Worm (Caenorhabditis elegans) whole organism, L3 larva: Measurements from ENCODE around the gene clec-45.

Source experiments
- R02D3.7 ChIP-seq: fragments of 150-350 bp; optimal IDR thresholded peaks from 2 replicates; lab custom pipeline; 2014; ENCODE audit warnings: missing biosample characterization, missing genetic modification characterization
- ZK546.5 ChIP-seq: sonication (generic microtip); optimal IDR thresholded peaks from 2 replicates; lab custom pipeline; 2017; ENCODE audit warnings: missing biosample characterization, missing genetic modification characterization
- aly-2 ChIP-seq: fragments of 150-350 bp; optimal IDR thresholded peaks from 2 replicates; lab custom pipeline; 2014; ENCODE audit warnings: missing biosample characterization, missing genetic modification characterization
- ama-1 ChIP-seq: fragments of 150-350 bp; optimal IDR thresholded peaks from 2 replicates; lab custom pipeline; 2018
- ceh-28 ChIP-seq: fragments of 150-350 bp; optimal IDR thresholded peaks from 2 replicates; lab custom pipeline; 2014; ENCODE audit warnings: missing biosample characterization, missing genetic modification reagents, missing genetic modification characterization
- ceh-82 ChIP-seq: fragments of 150-350 bp; optimal IDR thresholded peaks from 2 replicates; lab custom pipeline; 2014; ENCODE audit warnings: missing biosample characterization, missing genetic modification characterization
- ceh-9 ChIP-seq: sonication (generic microtip); optimal IDR thresholded peaks from 2 replicates; lab custom pipeline; 2018; ENCODE audit warnings: missing biosample characterization, missing genetic modification characterization
- daf-12 ChIP-seq: fragments of 150-350 bp; optimal IDR thresholded peaks from 2 replicates; lab custom pipeline; 2014; ENCODE audit warnings: missing biosample characterization, missing genetic modification reagents, missing genetic modification characterization
- elt-2 ChIP-seq: sonication (generic microtip); optimal IDR thresholded peaks from 2 replicates; lab custom pipeline; 2016; ENCODE audit warnings: missing genetic modification reagents, mild to moderate bottlenecking, missing genetic modification characterization, missing compliant biosample characterization
- elt-3 ChIP-seq, 3 experiments: fragments of 150-350 bp in 1 of 3; sonication (generic microtip) in 2 of 3; optimal IDR thresholded peaks; 2 replicates in 2 of 3; 4 replicates in 1 of 3; lab custom pipeline; 2014 to 2017; ENCODE audit warnings: missing biosample characterization in 3 of 3, missing genetic modification characterization in 3 of 3
- eor-1 ChIP-seq, 2 experiments: fragments of 150-350 bp; optimal IDR thresholded peaks; 2 replicates each; lab custom pipeline; 2014 to 2018; ENCODE audit warnings: missing biosample characterization in 2 of 2, missing genetic modification characterization in 2 of 2
- fkh-10 ChIP-seq: sonication (generic microtip); optimal IDR thresholded peaks from 2 replicates; lab custom pipeline; 2017; ENCODE audit warnings: missing biosample characterization, missing genetic modification reagents, missing genetic modification characterization
- fkh-2 ChIP-seq: fragments of 150-350 bp; optimal IDR thresholded peaks from 2 replicates; lab custom pipeline; 2014; ENCODE audit warnings: missing biosample characterization, missing genetic modification reagents, missing genetic modification characterization
- fos-1 ChIP-seq: fragments of 150-350 bp; optimal IDR thresholded peaks from 2 replicates; lab custom pipeline; 2014; ENCODE audit warnings: missing biosample characterization, missing genetic modification characterization
- hmg-11 ChIP-seq: sonication (generic microtip); optimal IDR thresholded peaks from 2 replicates; lab custom pipeline; 2016; ENCODE audit warnings: missing genetic modification characterization, missing compliant biosample characterization
- mml-1 ChIP-seq: fragments of 150-350 bp; sonication (generic microtip); optimal IDR thresholded peaks from 3 replicates; lab custom pipeline; 2014; ENCODE audit warnings: missing biosample characterization, missing genetic modification characterization
- nfya-1 ChIP-seq: sonication (generic microtip); optimal IDR thresholded peaks from 2 replicates; lab custom pipeline; 2017; ENCODE audit warnings: missing genetic modification characterization, mild to moderate bottlenecking, missing compliant biosample characterization, antibody characterized with exemption, moderate library complexity; ENCODE audit not compliant: insufficient read depth
- nhr-11 ChIP-seq: fragments of 150-350 bp; optimal IDR thresholded peaks from 2 replicates; lab custom pipeline; 2014; ENCODE audit warnings: missing biosample characterization, missing genetic modification characterization
- nhr-12 ChIP-seq: fragments of 150-350 bp; optimal IDR thresholded peaks from 2 replicates; lab custom pipeline; 2014; ENCODE audit warnings: missing biosample characterization, missing genetic modification characterization
- nhr-23 ChIP-seq: fragments of 150-350 bp; optimal IDR thresholded peaks from 2 replicates; lab custom pipeline; 2014; ENCODE audit warnings: missing biosample characterization, missing genetic modification reagents, missing genetic modification characterization
- nhr-237 ChIP-seq: fragments of 150-350 bp; optimal IDR thresholded peaks from 2 replicates; lab custom pipeline; 2014; ENCODE audit warnings: missing biosample characterization, missing genetic modification characterization
- nhr-25 ChIP-seq: sonication (generic microtip); optimal IDR thresholded peaks from 2 replicates; lab custom pipeline; 2017; ENCODE audit warnings: missing biosample characterization, missing genetic modification characterization
- nhr-28 ChIP-seq: fragments of 150-350 bp; optimal IDR thresholded peaks from 2 replicates; lab custom pipeline; 2014; ENCODE audit warnings: missing biosample characterization, missing genetic modification characterization
- nhr-43 ChIP-seq: sonication (generic microtip); optimal IDR thresholded peaks from 2 replicates; lab custom pipeline; 2016; ENCODE audit warnings: mild to moderate bottlenecking, missing genetic modification characterization, missing compliant biosample characterization; ENCODE audit not compliant: poor library complexity, severe bottlenecking
- nhr-67 ChIP-seq: fragments of 150-350 bp; optimal IDR thresholded peaks from 2 replicates; lab custom pipeline; 2014; ENCODE audit warnings: missing biosample characterization, missing genetic modification characterization
- nhr-76 ChIP-seq: fragments of 150-350 bp; sonication (generic microtip); optimal IDR thresholded peaks from 5 replicates; lab custom pipeline; 2014; ENCODE audit warnings: missing biosample characterization, missing genetic modification characterization
- nhr-77 ChIP-seq: fragments of 150-350 bp; optimal IDR thresholded peaks from 2 replicates; lab custom pipeline; 2014; ENCODE audit warnings: missing biosample characterization, missing genetic modification characterization
- pha-4 ChIP-seq: fragments of 150-350 bp; optimal IDR thresholded peaks from 2 replicates; lab custom pipeline; 2014; ENCODE audit warnings: missing biosample characterization, missing genetic modification reagents, missing genetic modification characterization
- pqm-1 ChIP-seq: fragments of 150-350 bp; optimal IDR thresholded peaks from 2 replicates; lab custom pipeline; 2017; ENCODE audit warnings: missing biosample characterization, missing genetic modification characterization, inconsistent platforms
- sea-2 ChIP-seq: fragments of 150-350 bp; sonication (generic microtip); optimal IDR thresholded peaks from 4 replicates; lab custom pipeline; 2014; ENCODE audit warnings: missing biosample characterization, missing genetic modification reagents, missing genetic modification characterization
- snpc-4 ChIP-seq: fragments of 150-350 bp; optimal IDR thresholded peaks from 2 replicates; lab custom pipeline; 2014; ENCODE audit warnings: missing biosample characterization, missing genetic modification characterization
- tbx-2 ChIP-seq: sonication (generic microtip); optimal IDR thresholded peaks from 2 replicates; lab custom pipeline; 2016; ENCODE audit warnings: mild to moderate bottlenecking, missing genetic modification characterization, missing compliant biosample characterization
- zag-1 ChIP-seq: fragments of 150-350 bp; optimal IDR thresholded peaks from 2 replicates; lab custom pipeline; 2014; ENCODE audit warnings: missing biosample characterization, missing genetic modification characterization
- ztf-11 ChIP-seq: fragments of 150-350 bp; optimal IDR thresholded peaks from 2 replicates; lab custom pipeline; 2014; ENCODE audit warnings: missing biosample characterization, missing genetic modification characterization

clec-45 gene

DNA sequence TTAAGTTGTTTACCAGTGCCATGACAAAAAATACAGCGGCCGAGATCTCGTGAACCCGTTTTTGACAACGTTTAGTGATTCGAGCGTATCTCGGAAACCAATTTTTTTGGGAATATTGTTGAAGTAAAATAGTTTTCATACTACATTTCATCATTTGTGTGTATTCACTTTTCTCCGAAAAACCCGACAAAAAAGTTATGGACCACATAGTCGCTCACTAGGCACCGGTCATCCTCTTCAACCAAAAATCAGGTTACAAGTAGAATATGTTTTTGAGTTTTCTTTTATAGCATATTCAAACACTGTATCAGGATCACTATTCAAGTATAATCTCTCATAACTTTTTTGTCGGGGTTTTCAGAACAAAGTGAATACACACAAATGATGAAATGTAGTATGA lies 3.8 kb downstream of the clec-45 start:
- TF ChIP-seq fkh-10 (GFP tag; lab: Kevin White, UChicago) (no peak), nfya-1 (tag; lab: Kevin White, UChicago) (no peak), fos-1 (tag; lab: Kevin White, UChicago) (no peak), aly-2 (tag; lab: Kevin White, UChicago) (no peak), eor-1 (tag; optimal IDR thresholded peaks at IDR 0.05; lab: Kevin White, UChicago) (no peak), elt-2 (no peak), pha-4 (tag; lab: Kevin White, UChicago) (no peak), sea-2 (GFP tag; lab: Kevin White, UChicago) (no peak), fkh-2 (tag; lab: Kevin White, UChicago) (no peak)

- no peak for TF ChIP-seq snpc-4
- no peak for TF ChIP-seq ama-1 (lab: Kevin White, UChicago)
- TF ChIP-seq nhr-12 (tag; lab: Kevin White, UChicago) = no peak
- TF ChIP-seq R02D3.7 (tag; lab: Kevin White, UChicago) = no peak
- no peak for TF ChIP-seq hmg-11 (tag; lab: Kevin White, UChicago)
- no peak for TF ChIP-seq pqm-1 (tag; lab: Kevin White, UChicago)
- no peak for TF ChIP-seq fkh-10 (GFP tag; lab: Kevin White, UChicago)
- TF ChIP-seq nfya-1 (tag; lab: Kevin White, UChicago) = no peak
- TF ChIP-seq ztf-11 (tag; lab: Kevin White, UChicago) = no peak
- no peak for TF ChIP-seq elt-2
- no peak for TF ChIP-seq nhr-28 (tag; lab: Kevin White, UChicago)
- TF ChIP-seq nhr-25 (tag; lab: Kevin White, UChicago) = no peak
- no peak for TF ChIP-seq nhr-11 (tag; lab: Kevin White, UChicago)
- TF ChIP-seq mml-1 (tag; lab: Kevin White, UChicago) = no peak
- no peak for TF ChIP-seq nhr-237
- TF ChIP-seq, all 47 proteins: peak for 0
Measured at ce11 chrV:7643416-7643815, 5.5 kb downstream of the clec-45 start, which contains the start of gene F07C4.11. Gene F07C4.11 (minus strand): TSS chrV:7643516.

DNA sequence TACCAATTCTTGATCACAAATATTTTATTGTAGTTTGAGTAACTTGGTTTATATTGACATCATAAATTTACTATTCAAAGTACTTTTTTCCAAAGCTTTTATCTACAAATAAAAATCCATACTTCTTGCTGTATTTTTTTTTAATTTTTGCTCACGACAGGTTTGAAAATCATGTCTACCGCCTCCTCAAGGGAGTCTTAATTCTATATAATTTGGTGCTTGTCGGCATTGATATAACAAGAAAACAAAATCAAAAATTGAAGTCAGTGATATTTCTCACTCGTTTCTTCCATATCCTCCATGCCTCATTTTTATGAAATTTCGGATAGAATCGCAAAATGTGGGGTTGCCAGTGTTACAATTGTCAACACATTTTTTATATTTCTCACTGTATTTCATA lies 7.6 kb downstream of the clec-45 start, which contains the start of gene str-47:
str-47 (plus strand) TSS at position 301 of the 400 bp plus-strand sequence.
- TF ChIP-seq ceh-9 (no peak), tbx-2 (tag; lab: Kevin White, UChicago) (no peak), aly-2 (tag; lab: Kevin White, UChicago) (no peak), nhr-23 (tag; lab: Kevin White, UChicago) (no peak), nhr-67 (no peak), nhr-11 (tag; lab: Kevin White, UChicago) (no peak), elt-2 (no peak), ama-1 (lab: Kevin White, UChicago) (no peak), ceh-28 (no peak), ZK546.5 (tag; lab: Kevin White, UChicago) (no peak), nhr-12 (tag; lab: Kevin White, UChicago) (no peak)

- no peak for TF ChIP-seq nhr-77 (tag; lab: Kevin White, UChicago)
- no peak for TF ChIP-seq zag-1 (tag; lab: Kevin White, UChicago)
- TF ChIP-seq nhr-43 (tag; lab: Kevin White, UChicago) = no peak
- no peak for TF ChIP-seq ceh-82
- TF ChIP-seq nhr-76 (tag; lab: Kevin White, UChicago) = no peak
- TF ChIP-seq nhr-67 = no peak
Measured at ce11 chrV:7647147-7647546, 9.2 kb downstream of the clec-45 start.

DNA sequence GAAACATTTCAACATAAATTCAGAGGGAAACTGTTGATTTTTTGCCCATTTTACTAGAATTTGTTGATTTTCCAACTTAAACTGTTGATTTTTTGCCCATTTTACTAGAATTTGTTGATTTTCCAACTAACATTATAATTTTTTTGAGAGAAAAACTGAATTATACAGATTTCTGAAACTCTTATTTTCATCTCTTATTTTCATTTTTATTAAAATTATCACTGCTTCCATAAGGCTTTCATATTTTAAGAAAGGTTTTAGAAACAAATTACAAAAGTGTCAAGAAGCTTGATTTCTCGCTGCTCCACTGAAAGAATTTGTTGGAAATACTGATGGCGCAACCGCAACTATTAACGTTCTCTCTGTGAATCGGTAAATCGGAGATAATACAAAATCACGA lies 12.1 kb downstream of the clec-45 start:
- no peak for TF ChIP-seq daf-12 (tag; lab: Kevin White, UChicago)
- TF ChIP-seq elt-3 (tag; optimal IDR thresholded peaks at IDR 0.05; lab: Kevin White, UChicago) = no peak
- TF ChIP-seq, all 47 proteins: peak for 0

ce11 chrV:7651757-7652156 lies 13.9 kb downstream of the clec-45 start, which contains the start of gene srh-234:
Gene srh-234 (minus strand): TSS chrV:7651857.
- TF ChIP-seq tbx-2 (tag; lab: Kevin White, UChicago) = no peak
